Worm (Caenorhabditis elegans) whole organism, L1 larva: ENCODE measurements around the gene Y53G8AM.7.

ENCODE experiments used
- alr-1 ChIP-seq: fragments of 200-800 bp; sonication (Bioruptor generic); optimal IDR thresholded peaks from 2 replicates; lab custom pipeline; 2018; ENCODE audit warnings: borderline replicate concordance, mild to moderate bottlenecking, missing genetic modification characterization, missing compliant biosample characterization
- ceh-88 ChIP-seq: fragments of 200-800 bp; sonication (Bioruptor generic); IDR thresholded peaks from 2 replicates; pipeline ENCODE4 v1.3.6; 2022; ENCODE audit warnings: missing genetic modification characterization, missing compliant biosample characterization
- fkh-4 ChIP-seq: sonication (generic microtip); optimal IDR thresholded peaks from 2 replicates; lab custom pipeline; 2016; ENCODE audit warnings: missing compliant biosample characterization, missing genetic modification characterization, borderline replicate concordance
- lin-13 ChIP-seq: fragments of 150-350 bp; optimal IDR thresholded peaks from 2 replicates; lab custom pipeline; 2014; ENCODE audit warnings: missing biosample characterization, missing genetic modification reagents, missing genetic modification characterization
- lir-3 ChIP-seq: sonication (generic microtip); optimal IDR thresholded peaks from 2 replicates; lab custom pipeline; 2016; ENCODE audit warnings: mild to moderate bottlenecking, missing genetic modification characterization, moderate library complexity, missing compliant biosample characterization; ENCODE audit not compliant: poor library complexity
- sup-37 ChIP-seq: fragments of 200-800 bp; sonication (Bioruptor generic); optimal IDR thresholded peaks from 2 replicates; lab custom pipeline; 2018; ENCODE audit warnings: mild to moderate bottlenecking, missing genetic modification characterization, missing compliant biosample characterization
- ztf-4 ChIP-seq: fragments of 150-350 bp; optimal IDR thresholded peaks from 2 replicates; lab custom pipeline; 2014; ENCODE audit warnings: missing biosample characterization, missing genetic modification characterization

DNA sequence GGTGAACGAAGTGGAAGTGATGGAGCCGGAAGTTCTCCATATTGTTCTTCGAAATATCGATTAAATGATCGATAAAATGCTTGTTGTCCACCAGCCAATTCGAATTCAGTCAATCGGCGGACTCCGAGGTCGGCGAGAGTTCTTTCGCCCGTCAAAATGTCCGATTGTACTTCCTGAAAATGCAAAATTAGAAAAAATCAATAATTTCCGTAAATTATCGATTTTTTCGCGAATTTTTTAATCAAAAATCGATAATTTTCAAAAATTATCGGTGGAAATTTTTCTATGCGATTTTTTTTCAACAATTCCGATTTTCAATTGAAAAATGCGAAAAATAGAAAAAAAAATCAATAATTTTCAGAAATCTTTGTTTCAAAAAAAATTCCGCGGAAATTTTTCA is 24.6 kb downstream of the Y53G8AM.7 start:
- no peak for TF ChIP-seq fkh-4 (tag; lab: Kevin White, UChicago)
- no peak for TF ChIP-seq alr-1 (tag; lab: Kevin White, UChicago)
- TF ChIP-seq lin-13 (GFP tag; lab: Kevin White, UChicago): no peak
- no peak for TF ChIP-seq ceh-88 (GFP tag; lab: Robert Waterston, UW)
- TF ChIP-seq lir-3 (tag; lab: Kevin White, UChicago): no peak
- no peak for TF ChIP-seq ztf-4 (tag; lab: Kevin White, UChicago)
- no peak for TF ChIP-seq sup-37 (GFP tag; lab: Kevin White, UChicago)
